Worm (Caenorhabditis elegans): Measurements from ENCODE around the gene set-17.
A peak's percentile ranks its signal among the peaks of the same experiment; 100 is the strongest.

set-17 gene

ce11 chrII:8889589-8889988 is 50.7 kb downstream of the set-17 start:
- peak; percentile 80 for TF ChIP-seq elt-2 (tag; optimal IDR thresholded peaks at IDR 0.05)
- TF ChIP-seq unc-86 (tag; optimal IDR thresholded peaks at IDR 0.05), result no peak

All from whole organism, late embryonic.